Worm (Caenorhabditis elegans) whole organism, late embryonic: ENCODE data around the gene pgm-3.

Source experiments
- ama-1 ChIP-seq: fragments of 150-350 bp; optimal IDR thresholded peaks from 2 replicates; lab custom pipeline; 2014
- fkh-10 ChIP-seq: fragments of 150-350 bp; optimal IDR thresholded peaks from 2 replicates; lab custom pipeline; 2014; ENCODE audit warnings: missing biosample characterization, missing genetic modification reagents, missing genetic modification characterization
- hlh-8 ChIP-seq: sonication (generic microtip); optimal IDR thresholded peaks from 2 replicates; lab custom pipeline; 2016; ENCODE audit warnings: missing genotype, missing genetic modification characterization, missing compliant biosample characterization
- rnt-1 ChIP-seq: sonication (generic microtip); optimal IDR thresholded peaks from 2 replicates; lab custom pipeline; 2016; ENCODE audit warnings: missing genetic modification characterization, missing compliant biosample characterization

DNA sequence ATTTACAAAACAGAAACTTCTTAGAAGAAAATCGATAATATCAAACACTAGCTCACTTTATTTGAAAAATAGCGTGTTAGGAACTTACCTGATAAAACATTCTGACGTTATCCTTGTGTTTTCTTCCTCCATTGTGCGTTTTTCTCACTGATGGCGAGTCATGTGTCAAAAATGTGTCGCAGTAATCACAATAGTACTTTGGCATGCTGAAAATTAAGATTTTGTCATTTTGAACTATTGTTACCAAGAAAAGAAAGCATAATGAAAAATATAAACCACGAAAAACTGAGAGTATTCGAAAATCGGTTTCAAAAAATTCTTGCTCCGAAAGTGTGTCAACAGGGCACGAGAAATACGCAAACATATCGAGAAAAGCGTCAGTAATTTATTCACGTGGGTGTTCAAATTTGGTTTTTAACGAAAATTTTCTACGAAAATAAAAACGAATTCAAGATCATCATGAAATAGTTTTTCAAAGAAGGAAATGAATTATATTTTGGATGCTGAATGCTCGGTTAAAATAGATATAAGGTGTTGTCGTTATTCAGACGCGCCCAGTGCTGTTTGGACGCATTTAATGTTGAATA is 37.8 kb upstream of the pgm-3 start, which contains the start of gene snrp-3:
- no peak for TF ChIP-seq rnt-1
- no peak for TF ChIP-seq hlh-8 (tag; lab: Kevin White, UChicago)
- TF ChIP-seq ama-1 (lab: Kevin White, UChicago) = peak; percentile 8
- TF ChIP-seq fkh-10 (GFP tag; lab: Kevin White, UChicago) = no peak
